Worm (Caenorhabditis elegans) whole organism, early embryonic: Measurements from ENCODE around the gene kup-1.
"Not testable (repeated sequence)": the region's sequence is repeated elsewhere in the genome, so short reads cannot be mapped to it uniquely, and the experiment has no call there.

Experiments used
- B0310.2 ChIP-seq: sonication (generic microtip); optimal IDR thresholded peaks from 2 replicates; lab custom pipeline; 2016; ENCODE audit warnings: mild to moderate bottlenecking, missing genetic modification characterization, missing compliant biosample characterization
- F13C5.2 ChIP-seq: sonication (generic microtip); optimal IDR thresholded peaks from 2 replicates; lab custom pipeline; 2017; ENCODE audit warnings: mild to moderate bottlenecking, missing genetic modification characterization, inconsistent platforms, missing compliant biosample characterization
- aly-1 ChIP-seq: sonication (generic microtip); optimal IDR thresholded peaks from 2 replicates; lab custom pipeline; 2016; ENCODE audit warnings: missing genetic modification characterization, missing compliant biosample characterization
- ama-1 ChIP-seq: fragments of 150-350 bp; optimal IDR thresholded peaks from 2 replicates; lab custom pipeline; 2014
- ceh-13 ChIP-seq: fragments of 200-800 bp; sonication (Bioruptor generic); optimal IDR thresholded peaks from 2 replicates; lab custom pipeline; 2018; ENCODE audit warnings: mild to moderate bottlenecking, missing genetic modification characterization, missing compliant biosample characterization
- ceh-36 ChIP-seq: sonication (generic microtip); optimal IDR thresholded peaks from 2 replicates; lab custom pipeline; 2016; ENCODE audit warnings: missing genetic modification characterization, inconsistent platforms, missing compliant biosample characterization
- ets-7 ChIP-seq: sonication (generic microtip); optimal IDR thresholded peaks from 2 replicates; lab custom pipeline; 2016; ENCODE audit warnings: missing genotype, missing genetic modification characterization, missing compliant biosample characterization
- flt-1 ChIP-seq: fragments of 200-800 bp; sonication (Bioruptor generic); IDR thresholded peaks from 2 replicates; pipeline ENCODE4 v1.3.6; 2022; ENCODE audit warnings: missing genetic modification characterization, missing compliant biosample characterization
- hmbx-1 ChIP-seq: sonication (generic microtip); optimal IDR thresholded peaks from 2 replicates; lab custom pipeline; 2016; ENCODE audit warnings: mild to moderate bottlenecking, missing genetic modification characterization, missing compliant biosample characterization
- hmg-4 ChIP-seq: fragments of 200-800 bp; sonication (Bioruptor generic); optimal IDR thresholded peaks from 2 replicates; lab custom pipeline; 2018; ENCODE audit warnings: mild to moderate bottlenecking, missing genetic modification characterization, missing compliant biosample characterization
- hnd-1 ChIP-seq: sonication (generic microtip); optimal IDR thresholded peaks from 2 replicates; lab custom pipeline; 2016; ENCODE audit warnings: missing genetic modification characterization, missing compliant biosample characterization
- pes-1 ChIP-seq: fragments of 200-800 bp; sonication (Bioruptor generic); IDR thresholded peaks from 2 replicates; pipeline ENCODE4 v1.3.6; 2022; ENCODE audit warnings: missing genetic modification reagents, missing genetic modification characterization, missing compliant biosample characterization
- scrt-1 ChIP-seq: fragments of 200-800 bp; sonication (Bioruptor generic); IDR thresholded peaks from 2 replicates; pipeline ENCODE4 v1.3.6; 2022; ENCODE audit warnings: missing genetic modification characterization, missing compliant biosample characterization
- sea-1 ChIP-seq: fragments of 200-800 bp; sonication (Bioruptor generic); conservative IDR thresholded peaks from 2 replicates; pipeline ENCODE4 v1.3.6; 2022; ENCODE audit warnings: missing genetic modification characterization, missing compliant biosample characterization
- tbx-11 ChIP-seq: fragments of 200-800 bp; sonication (Bioruptor generic); IDR thresholded peaks from 2 replicates; pipeline ENCODE4 v1.3.6; 2022; ENCODE audit warnings: missing genetic modification characterization, missing compliant biosample characterization
- tbx-37 ChIP-seq: fragments of 200-800 bp; sonication (Bioruptor generic); conservative IDR thresholded peaks from 2 replicates; pipeline ENCODE4 v1.3.6; 2022; ENCODE audit warnings: missing genetic modification reagents, missing genetic modification characterization, missing compliant biosample characterization
- tra-4 ChIP-seq: sonication (generic microtip); optimal IDR thresholded peaks from 2 replicates; lab custom pipeline; 2017; ENCODE audit warnings: missing genetic modification characterization, missing compliant biosample characterization

kup-1 gene

DNA sequence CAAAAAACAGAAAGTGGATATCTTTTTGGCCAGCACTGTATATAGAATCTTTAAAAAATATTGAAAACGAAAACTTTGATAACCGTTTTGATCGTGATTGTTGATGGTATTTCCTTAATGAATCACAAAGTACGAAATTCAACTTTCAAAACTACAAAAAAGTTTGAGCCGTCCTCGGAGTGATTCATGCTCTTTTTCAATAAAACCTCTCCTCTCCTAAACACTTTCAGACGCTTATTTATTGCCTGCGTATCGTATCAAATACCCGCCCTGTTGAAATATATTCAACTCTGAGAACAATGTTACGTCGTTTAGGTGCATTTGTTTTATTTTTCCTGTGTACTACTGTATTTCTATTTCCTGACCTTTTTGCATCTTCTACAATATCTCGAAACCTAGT, 19.7 kb downstream of the kup-1 start:
- no peak for TF ChIP-seq tbx-11 (GFP tag; lab: Robert Waterston, UW)
- no peak for TF ChIP-seq tbx-37 (GFP tag; lab: Robert Waterston, UW)
- TF ChIP-seq sea-1 (GFP tag; lab: Robert Waterston, UW), result no peak
- no peak for TF ChIP-seq B0310.2 (tag; lab: Kevin White, UChicago)
- no peak for TF ChIP-seq hmbx-1 (tag; lab: Kevin White, UChicago)
- TF ChIP-seq tra-4, result no peak
- TF ChIP-seq hmg-4 (GFP tag; lab: Kevin White, UChicago), result no peak

DNA sequence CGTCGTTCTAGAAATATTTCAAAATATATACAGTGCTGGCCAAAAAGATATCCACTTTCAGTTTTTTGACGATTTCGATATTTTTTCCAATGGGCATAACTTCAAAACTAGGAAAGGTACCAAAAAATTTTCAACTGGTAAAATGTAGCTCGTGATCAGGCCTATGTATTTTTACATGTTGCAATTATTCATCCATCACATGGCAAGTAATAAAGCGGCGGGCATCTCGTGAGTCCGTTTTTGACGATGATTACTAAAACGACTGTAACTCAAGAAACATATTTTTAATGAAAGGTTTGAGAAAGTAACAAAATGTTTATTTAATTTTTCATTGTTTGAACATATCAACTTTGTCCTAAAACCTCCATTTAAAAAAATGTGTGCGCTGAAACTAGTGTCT, 20.6 kb downstream of the kup-1 start, which contains the start of gene F10C2.3:
Gene F10C2.3 (plus strand): TSS at position 301 of the 400 bp plus-strand sequence.
- TF ChIP-seq ceh-36 (tag; lab: Kevin White, UChicago); aly-1 (tag; lab: Kevin White, UChicago); pes-1 (GFP tag; lab: Robert Waterston, UW): not testable (repeated sequence)

DNA sequence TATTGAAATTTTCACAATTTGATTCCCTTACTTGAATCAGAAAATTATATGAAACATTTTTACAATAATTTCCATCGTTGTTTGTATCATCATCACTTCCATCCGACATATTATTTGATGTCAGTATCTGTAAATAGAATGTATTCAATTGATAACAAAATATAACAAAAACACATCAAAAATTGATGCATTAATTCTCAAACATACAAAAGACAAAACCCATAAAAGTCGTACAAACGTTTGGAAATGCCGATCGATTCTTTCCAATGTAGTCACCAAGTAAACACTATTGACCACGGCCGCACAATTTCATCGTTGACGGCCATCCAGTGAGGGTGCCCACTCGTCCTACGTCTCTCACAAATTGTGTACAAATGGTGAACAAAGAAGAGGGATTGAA, 27.4 kb downstream of the kup-1 start, which contains the start of gene add-2:
Gene add-2 (minus strand): TSS at position 109 of the 400 bp plus-strand sequence.
- TF ChIP-seq F13C5.2 (tag; lab: Kevin White, UChicago) (no peak), aly-1 (tag; lab: Kevin White, UChicago) (no peak), hmbx-1 (tag; lab: Kevin White, UChicago) (no peak), ets-7 (tag; lab: Kevin White, UChicago) (no peak), tra-4 (no peak), scrt-1 (no peak), B0310.2 (tag; lab: Kevin White, UChicago) (no peak), hnd-1 (no peak), sea-1 (GFP tag; lab: Robert Waterston, UW) (no peak), ceh-36 (tag; lab: Kevin White, UChicago) (no peak), ama-1 (lab: Kevin White, UChicago) (no peak), flt-1 (GFP tag; lab: Robert Waterston, UW) (no peak), ceh-13 (no peak), tbx-37 (GFP tag; lab: Robert Waterston, UW) (no peak), tbx-11 (GFP tag; lab: Robert Waterston, UW) (no peak), hmg-4 (GFP tag; lab: Kevin White, UChicago) (no peak), pes-1 (GFP tag; lab: Robert Waterston, UW) (no peak)

DNA sequence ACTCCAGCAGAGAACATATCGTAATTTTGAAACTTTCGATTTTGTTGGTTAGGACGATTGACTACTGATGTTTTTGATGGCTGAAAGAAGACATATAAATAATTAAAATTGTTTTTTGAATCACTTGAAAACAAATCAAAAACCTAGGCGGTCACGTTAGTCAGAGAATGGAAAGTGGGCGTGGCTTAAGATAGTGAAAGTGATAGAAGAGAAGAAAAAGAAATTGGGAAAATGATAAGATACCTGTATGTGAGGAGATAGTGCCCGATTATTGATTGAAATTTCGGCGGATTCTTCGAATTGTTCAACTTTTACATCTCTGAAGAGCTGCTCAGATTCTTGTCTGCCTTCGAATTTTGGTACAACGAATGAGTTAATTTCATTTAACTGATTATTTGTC, 29.0 kb downstream of the kup-1 start:
- TF ChIP-seq hnd-1 (no peak), F13C5.2 (tag; lab: Kevin White, UChicago) (no peak), ceh-13 (no peak), hmg-4 (GFP tag; lab: Kevin White, UChicago) (no peak), tra-4 (no peak), B0310.2 (tag; lab: Kevin White, UChicago) (no peak), ets-7 (tag; lab: Kevin White, UChicago) (no peak), pes-1 (GFP tag; lab: Robert Waterston, UW) (no peak), sea-1 (GFP tag; lab: Robert Waterston, UW) (no peak), flt-1 (GFP tag; lab: Robert Waterston, UW) (no peak), aly-1 (tag; lab: Kevin White, UChicago) (no peak), tbx-11 (GFP tag; lab: Robert Waterston, UW) (no peak), ceh-36 (tag; lab: Kevin White, UChicago) (no peak), ama-1 (lab: Kevin White, UChicago) (no peak), scrt-1 (no peak), hmbx-1 (tag; lab: Kevin White, UChicago) (no peak), tbx-37 (GFP tag; lab: Robert Waterston, UW) (no peak)

DNA sequence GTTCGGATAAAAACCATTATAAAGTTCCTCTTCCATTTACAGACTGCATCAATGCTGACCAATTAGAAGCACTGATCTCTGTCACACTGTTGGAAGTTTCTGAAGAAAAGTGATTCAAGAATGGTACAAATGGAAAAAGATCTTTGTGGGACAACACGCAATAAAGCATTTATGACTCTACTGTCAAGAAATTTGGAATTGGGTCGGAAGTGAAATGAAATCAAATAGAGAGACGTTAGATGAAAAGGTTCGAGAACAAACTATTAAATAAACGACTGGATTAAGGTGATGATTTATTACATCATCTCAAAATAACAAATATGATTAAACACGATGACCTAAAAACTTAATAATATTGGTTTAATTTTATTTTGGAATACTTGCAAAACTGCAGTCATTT, 34.2 kb downstream of the kup-1 start, which contains the start of gene F57F5.3:
Gene F57F5.3 (minus strand): TSS at position 101 of the 400 bp plus-strand sequence.
- no peak for TF ChIP-seq hmg-4 (GFP tag; lab: Kevin White, UChicago)
- no peak for TF ChIP-seq ets-7 (tag; lab: Kevin White, UChicago)

DNA sequence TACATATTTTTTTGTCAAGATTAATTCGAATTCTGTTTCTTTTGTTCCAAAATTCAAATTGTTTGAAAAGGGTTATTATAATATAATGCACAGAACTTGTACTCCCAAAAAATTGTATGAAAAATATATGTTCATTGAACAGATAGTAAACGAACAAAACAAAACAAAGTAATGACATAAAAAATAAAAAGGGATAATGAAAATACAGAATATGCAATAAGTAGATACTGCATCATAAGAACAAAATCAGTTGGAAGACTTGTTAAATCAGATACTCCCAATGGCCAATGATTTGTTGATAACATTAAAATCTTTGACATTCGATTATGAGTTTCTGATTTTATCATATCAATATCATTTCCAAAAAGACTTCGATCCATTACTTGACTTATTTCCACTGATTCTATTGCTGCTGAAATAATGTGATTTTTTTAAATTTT, 36.2 kb downstream of the kup-1 start:
- TF ChIP-seq hmg-4 (GFP tag; lab: Kevin White, UChicago) (no peak), tbx-37 (GFP tag; lab: Robert Waterston, UW) (no peak), ama-1 (lab: Kevin White, UChicago) (no peak), flt-1 (GFP tag; lab: Robert Waterston, UW) (no peak), ets-7 (tag; lab: Kevin White, UChicago) (no peak), scrt-1 (no peak)

DNA sequence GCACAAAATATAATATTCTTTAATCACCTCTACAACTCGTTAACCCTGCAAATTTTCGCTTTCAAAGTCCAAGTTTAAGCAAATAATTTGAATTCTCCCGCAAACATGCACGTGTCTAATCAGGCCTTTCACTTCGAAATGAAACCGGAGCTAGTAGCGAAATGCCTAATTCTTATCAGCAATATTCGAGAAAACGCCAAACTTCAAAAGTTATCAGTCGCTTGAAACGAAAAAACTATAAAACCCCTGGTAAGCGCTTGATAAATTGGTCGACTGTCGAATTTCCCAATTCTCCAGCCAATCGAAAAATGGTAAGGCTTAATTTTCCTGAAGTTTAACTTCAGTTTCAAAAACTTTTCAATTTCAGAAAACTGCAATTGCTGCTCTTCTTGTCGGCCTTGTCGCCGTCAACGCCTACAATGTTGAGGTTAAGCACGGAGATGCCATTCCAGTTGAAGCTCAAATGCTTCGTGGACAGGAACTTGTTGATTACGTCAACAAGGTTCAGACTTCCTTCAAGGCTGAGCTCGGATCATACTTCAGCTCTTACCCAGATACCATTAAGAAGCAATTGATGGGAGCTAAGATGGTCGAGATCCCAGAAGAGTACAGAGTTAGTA, 37.7 kb downstream of the kup-1 start, which contains the start of gene cpr-9:
Gene cpr-9 (plus strand): TSS at position 188 of the 620 bp plus-strand sequence.
- TF ChIP-seq tbx-11 (GFP tag; lab: Robert Waterston, UW), result no peak
- no peak for TF ChIP-seq ceh-36 (tag; lab: Kevin White, UChicago)
- TF ChIP-seq tbx-37 (GFP tag; lab: Robert Waterston, UW), result no peak
- no peak for TF ChIP-seq aly-1 (tag; lab: Kevin White, UChicago)
- TF ChIP-seq hnd-1, result no peak
- TF ChIP-seq ets-7 (tag; lab: Kevin White, UChicago), result no peak
- no peak for TF ChIP-seq B0310.2 (tag; lab: Kevin White, UChicago)
- no peak for TF ChIP-seq hmbx-1 (tag; lab: Kevin White, UChicago)
- no peak for TF ChIP-seq F13C5.2 (tag; lab: Kevin White, UChicago)
- TF ChIP-seq flt-1 (GFP tag; lab: Robert Waterston, UW), result no peak
- TF ChIP-seq scrt-1, result no peak
- TF ChIP-seq ama-1 (lab: Kevin White, UChicago), result no peak
- TF ChIP-seq pes-1 (GFP tag; lab: Robert Waterston, UW), result no peak
- TF ChIP-seq ceh-13, result no peak
- TF ChIP-seq tra-4, result no peak
